Fruit fly (Drosophila melanogaster): ENCODE measurements around the gene Prps.
A peak's percentile ranks its signal among the peaks of the same experiment; 100 is the strongest.

Gene Prps

dm6 chr3L:9696650-9697526, at the start of gene Prps:
TSS of gene Prps (minus strand) at chr3L:9696700.
- peak; percentile 72 for TF ChIP-seq noc (tag; optimal IDR thresholded peaks at IDR 0.05)

dm6 chr3L:9745393-9745792, 48.9 kb upstream of the Prps start:
- TF ChIP-seq noc (tag; optimal IDR thresholded peaks at IDR 0.05) = no peak

- no peak for TF ChIP-seq noc (tag; optimal IDR thresholded peaks at IDR 0.05)
These were observed 47.6 kb upstream of the Prps start for dm6 chr3L:9744060-9744549.

- no peak for TF ChIP-seq noc (tag; optimal IDR thresholded peaks at IDR 0.05)
These were observed 45.8 kb upstream of the Prps start for dm6 chr3L:9742342-9742741.

- no peak for TF ChIP-seq noc (tag; optimal IDR thresholded peaks at IDR 0.05)
These were observed 43.1 kb upstream of the Prps start for dm6 chr3L:9739629-9740028.

dm6 chr3L:9733563-9733962, 37.1 kb upstream of the Prps start, which contains the start of gene CG6749:
TSS of gene CG6749 (minus strand) at chr3L:9733807.
- no peak for TF ChIP-seq noc (tag; optimal IDR thresholded peaks at IDR 0.05)

- no peak for TF ChIP-seq noc (tag; optimal IDR thresholded peaks at IDR 0.05)
These were observed 33.4 kb upstream of the Prps start, which contains the start of gene ATPsynB for dm6 chr3L:9729795-9730421. TSS of gene ATPsynB (plus strand) at chr3L:9729999.

dm6 chr3L:9726707-9727106, 30.2 kb upstream of the Prps start, which contains the start of gene Naa60:
TSS of gene Naa60 (plus strand) at chr3L:9726895.
- no peak for TF ChIP-seq noc (tag; optimal IDR thresholded peaks at IDR 0.05)

dm6 chr3L:9723108-9723507, 26.6 kb upstream of the Prps start, which contains the start of the genes nbs and defl:
TSS of gene nbs (minus strand) at chr3L:9723194.
TSS of gene defl (plus strand) at chr3L:9723423.
- peak; percentile 42 for TF ChIP-seq noc (tag; optimal IDR thresholded peaks at IDR 0.05)

- TF ChIP-seq noc (tag; optimal IDR thresholded peaks at IDR 0.05) = no peak
These were observed 23.6 kb upstream of the Prps start for dm6 chr3L:9720102-9720501.

- TF ChIP-seq noc (tag; optimal IDR thresholded peaks at IDR 0.05) = peak; percentile 58
These were observed 22.4 kb upstream of the Prps start, which contains the start of the genes CG18178 and CG14174 for dm6 chr3L:9718929-9719328. TSS of gene CG18178 (minus strand) at chr3L:9719144. TSS of gene CG14174 (plus strand) at chr3L:9719328.

dm6 chr3L:9717839-9718238, 21.3 kb upstream of the Prps start:
- no peak for TF ChIP-seq noc (tag; optimal IDR thresholded peaks at IDR 0.05)

dm6 chr3L:9717101-9717500, 20.6 kb upstream of the Prps start:
- TF ChIP-seq noc (tag; optimal IDR thresholded peaks at IDR 0.05) = no peak

dm6 chr3L:9716595-9716994, 20.1 kb upstream of the Prps start:
- no peak for TF ChIP-seq noc (tag; optimal IDR thresholded peaks at IDR 0.05)

- no peak for TF ChIP-seq noc (tag; optimal IDR thresholded peaks at IDR 0.05)
These were observed 18.1 kb upstream of the Prps start for dm6 chr3L:9714537-9715144.

Data from whole organism, larva.